Worm (Caenorhabditis elegans) whole organism, L4/young adult: Measurements from ENCODE around the gene moc-6.

Experiments used
- W03F9.2 ChIP-seq: fragments of 150-350 bp; optimal IDR thresholded peaks from 2 replicates; lab custom pipeline; 2014; ENCODE audit warnings: missing biosample characterization, missing genetic modification characterization
- dao-5 ChIP-seq: sonication (generic microtip); optimal IDR thresholded peaks from 2 replicates; lab custom pipeline; 2016; ENCODE audit warnings: missing genotype, missing genetic modification characterization, moderate library complexity, missing compliant biosample characterization
- him-1 ChIP-seq: sonication (generic microtip); optimal IDR thresholded peaks from 2 replicates; lab custom pipeline; 2016; ENCODE audit warnings: missing genotype, missing genetic modification reagents, missing genetic modification characterization, missing compliant biosample characterization

The moc-6 gene

ce11 chrIII:5244539-5244938, 48.7 kb downstream of the moc-6 start, which contains the start of gene cnd-1:
Gene cnd-1, minus strand, starts transcription at chrIII:5244639.
- TF ChIP-seq W03F9.2 (tag; lab: Kevin White, UChicago), result no peak
- no peak for TF ChIP-seq him-1

ce11 chrIII:5245067-5245466, 49.3 kb downstream of the moc-6 start:
- TF ChIP-seq dao-5 (no peak), W03F9.2 (tag; lab: Kevin White, UChicago) (no peak), him-1 (no peak)
